Fruit fly (Drosophila melanogaster): Measurements from ENCODE around the gene CG11723.
A peak's percentile ranks its signal among the peaks of the same experiment; 100 is the strongest.

Gene CG11723

dm6 chr2L:2132215-2132614 is 14.9 kb downstream of the CG11723 start:
- TF ChIP-seq CG8478 (optimal IDR thresholded peaks at IDR 0.05) (no peak), CTCF (optimal IDR thresholded peaks at IDR 0.05) (no peak)

DNA sequence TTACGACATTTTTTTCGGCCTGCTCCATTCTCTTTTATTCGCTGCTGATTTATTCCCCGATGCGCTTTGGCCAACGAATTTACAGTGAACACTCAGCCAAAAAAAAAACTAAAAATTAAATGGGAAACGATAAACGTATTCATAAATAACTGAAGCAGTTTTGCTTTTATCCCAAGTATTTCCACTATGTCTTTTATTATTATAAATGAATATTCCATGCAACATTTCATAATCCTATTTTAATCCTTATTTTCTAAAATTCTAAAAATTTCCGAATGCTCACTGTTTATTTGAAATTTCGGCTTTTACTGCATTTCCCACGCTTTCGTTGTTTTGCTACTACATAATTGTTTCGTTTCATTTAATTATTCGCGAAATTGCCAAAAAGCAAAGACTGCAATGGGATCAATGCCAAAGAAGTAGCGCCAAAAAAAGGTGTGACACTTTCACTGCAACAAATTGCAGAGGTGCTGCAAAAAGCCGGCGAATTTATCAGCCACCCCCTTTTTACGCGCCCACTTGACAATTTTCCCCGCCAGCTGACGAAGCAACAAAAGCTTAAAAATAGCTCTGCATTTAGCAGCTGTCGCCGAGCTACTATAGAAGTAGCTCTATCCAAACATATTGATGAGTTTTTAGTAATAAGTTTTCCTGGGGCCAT is 15.5 kb downstream of the CG11723 start:
- TF ChIP-seq CTCF (optimal IDR thresholded peaks at IDR 0.05), result no peak
- TF ChIP-seq CG8478 (optimal IDR thresholded peaks at IDR 0.05), result no peak

DNA sequence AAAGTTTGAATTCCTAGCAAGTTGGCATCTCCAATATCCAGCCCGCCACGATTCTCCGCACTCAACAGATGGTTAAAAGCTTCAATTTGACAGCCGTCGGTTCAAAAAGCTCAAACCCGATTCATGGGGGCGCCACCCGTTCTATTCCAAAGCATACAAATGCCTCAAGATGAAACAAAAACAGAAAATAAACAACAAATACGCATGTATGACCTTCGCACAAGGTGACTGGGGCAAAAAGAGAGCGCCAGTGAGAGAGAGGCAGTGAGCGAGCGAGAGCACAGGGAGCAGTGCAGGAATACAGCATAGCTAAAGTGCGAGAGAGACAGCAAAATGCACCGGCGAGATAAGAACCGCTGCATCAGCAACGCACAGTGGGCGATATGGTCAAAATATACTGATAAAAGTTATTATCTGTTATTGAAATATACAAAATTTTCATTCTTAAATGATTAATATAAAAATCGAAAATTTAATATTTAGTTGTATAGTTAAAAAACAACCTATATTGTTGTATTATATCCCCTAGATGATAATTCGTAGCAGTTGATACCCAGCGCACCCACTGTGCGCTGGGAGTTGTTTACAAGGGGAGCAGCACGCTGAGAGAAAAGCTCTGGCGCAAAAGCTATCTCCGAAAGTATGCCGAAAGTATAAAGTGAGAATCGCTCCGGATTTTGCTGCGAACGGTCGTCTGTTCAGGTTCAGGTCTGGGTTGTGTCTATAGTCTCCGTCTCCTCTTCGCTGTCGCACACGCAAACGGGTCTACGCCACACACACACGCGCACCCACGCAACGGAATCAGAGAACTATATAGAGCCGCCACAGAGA is 16.7 kb downstream of the CG11723 start, which contains the start of gene Glyp:
Glyp (plus strand) TSS at position 657 of the 831 bp plus-strand sequence.
- TF ChIP-seq CG8478 (optimal IDR thresholded peaks at IDR 0.05), result no peak
- TF ChIP-seq CTCF (optimal IDR thresholded peaks at IDR 0.05), result peak; percentile 68 to 70

DNA sequence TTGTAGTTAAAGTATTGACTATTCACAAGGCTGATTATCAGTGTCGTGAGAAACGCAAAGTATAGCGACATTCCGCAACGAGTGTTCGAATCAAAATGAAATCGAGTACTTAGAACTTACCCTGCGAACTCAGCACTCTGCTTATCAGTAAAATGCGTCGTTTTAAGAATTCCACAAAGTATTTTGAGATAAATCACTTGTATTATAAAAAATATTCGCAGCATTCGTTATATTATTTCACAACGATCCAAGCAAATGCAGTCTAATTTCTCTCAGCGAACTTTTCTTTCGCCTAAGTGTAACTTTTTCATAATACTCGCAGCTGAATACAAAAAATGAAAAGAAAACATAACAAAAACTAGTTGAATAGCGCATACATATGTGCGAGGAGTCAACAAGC is 17.9 kb downstream of the CG11723 start, which contains the start of gene CG4259:
CG4259 (minus strand) TSS at position 101 of the 400 bp plus-strand sequence.
- no peak for TF ChIP-seq CG8478 (optimal IDR thresholded peaks at IDR 0.05)
- no peak for TF ChIP-seq CTCF (optimal IDR thresholded peaks at IDR 0.05)

DNA sequence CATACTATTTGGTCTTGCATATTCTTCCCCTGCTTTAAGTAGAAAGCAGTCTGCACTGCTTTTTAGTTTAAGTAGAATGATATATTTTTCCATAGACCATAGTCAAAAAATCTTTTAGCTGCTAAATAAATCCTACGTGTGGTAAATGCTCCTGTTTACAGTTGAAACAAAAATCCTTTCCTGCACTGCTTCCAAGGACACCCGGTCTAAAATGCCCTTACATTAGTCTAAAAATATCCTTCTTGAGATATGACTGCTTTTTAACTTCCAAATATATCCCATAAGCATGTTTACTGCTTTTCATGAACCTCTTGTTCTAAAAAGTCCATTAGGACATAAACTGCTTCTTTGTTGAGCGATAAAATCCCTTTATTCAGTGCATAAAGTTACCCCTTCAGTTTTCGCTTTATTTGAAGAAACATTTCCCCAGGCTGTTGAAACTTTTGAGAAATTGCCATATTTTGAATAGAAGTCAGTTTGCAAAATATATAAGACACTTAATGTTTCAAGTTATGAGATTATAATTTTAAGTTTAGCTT is 36.7 kb downstream of the CG11723 start:
- no peak for TF ChIP-seq CG8478 (optimal IDR thresholded peaks at IDR 0.05)
- peak; percentile 44 to 56 for TF ChIP-seq CTCF (optimal IDR thresholded peaks at IDR 0.05)

dm6 chr2L:2109746-2110145 is 37.3 kb downstream of the CG11723 start, which contains the start of gene dpr3:
Gene dpr3 (minus strand): TSS chr2L:2109878.
- no peak for TF ChIP-seq CTCF (optimal IDR thresholded peaks at IDR 0.05)
- no peak for TF ChIP-seq CG8478 (optimal IDR thresholded peaks at IDR 0.05)
